Worm (Caenorhabditis elegans) whole organism, L3 larva: ENCODE data around the gene F07G6.5.

Source experiments
- R02D3.7 ChIP-seq: fragments of 150-350 bp; optimal IDR thresholded peaks from 2 replicates; lab custom pipeline; 2014; ENCODE audit warnings: missing biosample characterization, missing genetic modification characterization
- ZK546.5 ChIP-seq: sonication (generic microtip); optimal IDR thresholded peaks from 2 replicates; lab custom pipeline; 2017; ENCODE audit warnings: missing biosample characterization, missing genetic modification characterization
- aly-2 ChIP-seq: fragments of 150-350 bp; optimal IDR thresholded peaks from 2 replicates; lab custom pipeline; 2014; ENCODE audit warnings: missing biosample characterization, missing genetic modification characterization
- ama-1 ChIP-seq: fragments of 150-350 bp; optimal IDR thresholded peaks from 2 replicates; lab custom pipeline; 2018
- ceh-28 ChIP-seq: fragments of 150-350 bp; optimal IDR thresholded peaks from 2 replicates; lab custom pipeline; 2014; ENCODE audit warnings: missing biosample characterization, missing genetic modification reagents, missing genetic modification characterization
- ceh-82 ChIP-seq: fragments of 150-350 bp; optimal IDR thresholded peaks from 2 replicates; lab custom pipeline; 2014; ENCODE audit warnings: missing biosample characterization, missing genetic modification characterization
- daf-12 ChIP-seq: fragments of 150-350 bp; optimal IDR thresholded peaks from 2 replicates; lab custom pipeline; 2014; ENCODE audit warnings: missing biosample characterization, missing genetic modification reagents, missing genetic modification characterization
- egl-27 ChIP-seq: sonication (generic microtip); optimal IDR thresholded peaks from 4 replicates; lab custom pipeline; 2017; ENCODE audit warnings: missing biosample characterization, missing genetic modification reagents, missing genetic modification characterization
- egl-5 ChIP-seq: fragments of 150-350 bp; optimal IDR thresholded peaks from 2 replicates; lab custom pipeline; 2017; ENCODE audit warnings: missing biosample characterization, missing genetic modification reagents, missing genetic modification characterization, inconsistent platforms
- elt-1 ChIP-seq: fragments of 150-350 bp; optimal IDR thresholded peaks from 2 replicates; lab custom pipeline; 2014; ENCODE audit warnings: missing biosample characterization, missing genetic modification characterization
- elt-2 ChIP-seq: sonication (generic microtip); optimal IDR thresholded peaks from 2 replicates; lab custom pipeline; 2016; ENCODE audit warnings: missing genetic modification reagents, mild to moderate bottlenecking, missing genetic modification characterization, missing compliant biosample characterization
- elt-3 ChIP-seq, 3 experiments: fragments of 150-350 bp in 1 of 3; sonication (generic microtip) in 2 of 3; optimal IDR thresholded peaks; 2 replicates in 2 of 3; 4 replicates in 1 of 3; lab custom pipeline; 2014 to 2017; ENCODE audit warnings: missing biosample characterization in 3 of 3, missing genetic modification characterization in 3 of 3
- eor-1 ChIP-seq, 2 experiments: fragments of 150-350 bp; optimal IDR thresholded peaks; 2 replicates each; lab custom pipeline; 2014 to 2018; ENCODE audit warnings: missing biosample characterization in 2 of 2, missing genetic modification characterization in 2 of 2
- fkh-10 ChIP-seq: sonication (generic microtip); optimal IDR thresholded peaks from 2 replicates; lab custom pipeline; 2017; ENCODE audit warnings: missing biosample characterization, missing genetic modification reagents, missing genetic modification characterization
- fkh-2 ChIP-seq: fragments of 150-350 bp; optimal IDR thresholded peaks from 2 replicates; lab custom pipeline; 2014; ENCODE audit warnings: missing biosample characterization, missing genetic modification reagents, missing genetic modification characterization
- fos-1 ChIP-seq: fragments of 150-350 bp; optimal IDR thresholded peaks from 2 replicates; lab custom pipeline; 2014; ENCODE audit warnings: missing biosample characterization, missing genetic modification characterization
- hmg-11 ChIP-seq: sonication (generic microtip); optimal IDR thresholded peaks from 2 replicates; lab custom pipeline; 2016; ENCODE audit warnings: missing genetic modification characterization, missing compliant biosample characterization
- jun-1 ChIP-seq: fragments of 150-350 bp; optimal IDR thresholded peaks from 2 replicates; lab custom pipeline; 2014; ENCODE audit warnings: missing biosample characterization, missing genetic modification reagents, missing genetic modification characterization
- lin-15B ChIP-seq: fragments of 150-350 bp; optimal IDR thresholded peaks from 2 replicates; lab custom pipeline; 2014; ENCODE audit warnings: missing biosample characterization, missing genetic modification characterization
- lin-39 ChIP-seq: fragments of 150-350 bp; optimal IDR thresholded peaks from 2 replicates; lab custom pipeline; 2018; ENCODE audit warnings: missing biosample characterization, missing genetic modification reagents, missing genetic modification characterization
- lsy-12 ChIP-seq: sonication (generic microtip); optimal IDR thresholded peaks from 2 replicates; lab custom pipeline; 2016; ENCODE audit warnings: mild to moderate bottlenecking, missing genetic modification characterization, missing compliant biosample characterization
- mdl-1 ChIP-seq: fragments of 150-350 bp; optimal IDR thresholded peaks from 2 replicates; lab custom pipeline; 2014; ENCODE audit warnings: missing biosample characterization, missing genetic modification characterization
- mml-1 ChIP-seq: fragments of 150-350 bp; sonication (generic microtip); optimal IDR thresholded peaks from 3 replicates; lab custom pipeline; 2014; ENCODE audit warnings: missing biosample characterization, missing genetic modification characterization
- nfya-1 ChIP-seq: sonication (generic microtip); optimal IDR thresholded peaks from 2 replicates; lab custom pipeline; 2017; ENCODE audit warnings: missing genetic modification characterization, mild to moderate bottlenecking, missing compliant biosample characterization, antibody characterized with exemption, moderate library complexity; ENCODE audit not compliant: insufficient read depth
- nhr-11 ChIP-seq: fragments of 150-350 bp; optimal IDR thresholded peaks from 2 replicates; lab custom pipeline; 2014; ENCODE audit warnings: missing biosample characterization, missing genetic modification characterization
- nhr-12 ChIP-seq: fragments of 150-350 bp; optimal IDR thresholded peaks from 2 replicates; lab custom pipeline; 2014; ENCODE audit warnings: missing biosample characterization, missing genetic modification characterization
- nhr-23 ChIP-seq: fragments of 150-350 bp; optimal IDR thresholded peaks from 2 replicates; lab custom pipeline; 2014; ENCODE audit warnings: missing biosample characterization, missing genetic modification reagents, missing genetic modification characterization
- nhr-28 ChIP-seq: fragments of 150-350 bp; optimal IDR thresholded peaks from 2 replicates; lab custom pipeline; 2014; ENCODE audit warnings: missing biosample characterization, missing genetic modification characterization
- nhr-43 ChIP-seq: sonication (generic microtip); optimal IDR thresholded peaks from 2 replicates; lab custom pipeline; 2016; ENCODE audit warnings: mild to moderate bottlenecking, missing genetic modification characterization, missing compliant biosample characterization; ENCODE audit not compliant: poor library complexity, severe bottlenecking
- nhr-77 ChIP-seq: fragments of 150-350 bp; optimal IDR thresholded peaks from 2 replicates; lab custom pipeline; 2014; ENCODE audit warnings: missing biosample characterization, missing genetic modification characterization
- pha-4 ChIP-seq: fragments of 150-350 bp; optimal IDR thresholded peaks from 2 replicates; lab custom pipeline; 2014; ENCODE audit warnings: missing biosample characterization, missing genetic modification reagents, missing genetic modification characterization
- pqm-1 ChIP-seq: fragments of 150-350 bp; optimal IDR thresholded peaks from 2 replicates; lab custom pipeline; 2017; ENCODE audit warnings: missing biosample characterization, missing genetic modification characterization, inconsistent platforms
- sea-2 ChIP-seq: fragments of 150-350 bp; sonication (generic microtip); optimal IDR thresholded peaks from 4 replicates; lab custom pipeline; 2014; ENCODE audit warnings: missing biosample characterization, missing genetic modification reagents, missing genetic modification characterization
- skn-1 ChIP-seq: fragments of 150-350 bp; optimal IDR thresholded peaks from 2 replicates; lab custom pipeline; 2014; ENCODE audit warnings: missing biosample characterization, missing genetic modification characterization
- tbx-2 ChIP-seq: sonication (generic microtip); optimal IDR thresholded peaks from 2 replicates; lab custom pipeline; 2016; ENCODE audit warnings: mild to moderate bottlenecking, missing genetic modification characterization, missing compliant biosample characterization
- unc-39 ChIP-seq: sonication (generic microtip); optimal IDR thresholded peaks from 4 replicates; lab custom pipeline; 2017; ENCODE audit warnings: missing biosample characterization, missing genetic modification characterization
- unc-62 ChIP-seq: fragments of 150-350 bp; sonication (generic microtip); optimal IDR thresholded peaks from 4 replicates; lab custom pipeline; 2014; ENCODE audit warnings: missing biosample characterization, missing genetic modification reagents, missing genetic modification characterization
- zag-1 ChIP-seq: fragments of 150-350 bp; optimal IDR thresholded peaks from 2 replicates; lab custom pipeline; 2014; ENCODE audit warnings: missing biosample characterization, missing genetic modification characterization
- ztf-11 ChIP-seq: fragments of 150-350 bp; optimal IDR thresholded peaks from 2 replicates; lab custom pipeline; 2014; ENCODE audit warnings: missing biosample characterization, missing genetic modification characterization
- ztf-4 ChIP-seq: fragments of 150-350 bp; optimal IDR thresholded peaks from 2 replicates; lab custom pipeline; 2014; ENCODE audit warnings: missing biosample characterization, missing genetic modification characterization

F07G6.5 gene

ce11 chrX:1729558-1729957, 23.1 kb upstream of the F07G6.5 start, which contains the start of gene dgn-3:
Gene dgn-3 (plus strand): TSS chrX:1729858.
- TF ChIP-seq skn-1 (tag; lab: Kevin White, UChicago) (no peak), daf-12 (tag; lab: Kevin White, UChicago) (no peak), nhr-12 (tag; lab: Kevin White, UChicago) (no peak), egl-27 (tag; lab: Kevin White, UChicago) (no peak), mdl-1 (tag; lab: Kevin White, UChicago) (no peak), fkh-2 (no peak), fkh-10 (GFP tag; lab: Kevin White, UChicago) (no peak), ama-1 (no peak), egl-5 (tag; lab: Kevin White, UChicago) (no peak), ceh-82 (tag; lab: Kevin White, UChicago) (no peak), nhr-23 (tag; lab: Kevin White, UChicago) (no peak), lsy-12 (tag; lab: Kevin White, UChicago) (no peak)

- TF ChIP-seq lsy-12 (tag; lab: Kevin White, UChicago) (no peak), fkh-2 (no peak), nhr-77 (no peak), zag-1 (no peak), elt-2 (no peak), nhr-43 (tag; lab: Kevin White, UChicago) (no peak), skn-1 (tag; lab: Kevin White, UChicago) (no peak), ztf-11 (no peak), fos-1 (tag; lab: Kevin White, UChicago) (no peak), pha-4 (tag; lab: Kevin White, UChicago) (no peak), daf-12 (tag; lab: Kevin White, UChicago) (no peak)
Measured at ce11 chrX:1727056-1727455, 20.6 kb upstream of the F07G6.5 start, which contains the start of gene F07G6.2. Gene F07G6.2 (plus strand): TSS chrX:1727356.

- no peak for TF ChIP-seq lsy-12 (tag; lab: Kevin White, UChicago)
- no peak for TF ChIP-seq mml-1 (tag; lab: Kevin White, UChicago)
- no peak for TF ChIP-seq nhr-43 (tag; lab: Kevin White, UChicago)
- TF ChIP-seq elt-2: no peak
- TF ChIP-seq ceh-82 (tag; lab: Kevin White, UChicago): no peak
- TF ChIP-seq ceh-28: no peak
- TF ChIP-seq nhr-28 (tag; lab: Kevin White, UChicago): no peak
- no peak for TF ChIP-seq unc-62 (GFP tag; lab: Kevin White, UChicago)
- no peak for TF ChIP-seq jun-1 (tag; lab: Kevin White, UChicago)
- no peak for TF ChIP-seq aly-2 (tag; lab: Kevin White, UChicago)
- TF ChIP-seq pha-4 (tag; lab: Kevin White, UChicago): no peak
- TF ChIP-seq pqm-1 (tag; lab: Kevin White, UChicago): no peak
Measured at ce11 chrX:1720359-1720758, 13.9 kb upstream of the F07G6.5 start, which contains the start of gene F07G6.8. Gene F07G6.8 (minus strand): TSS chrX:1720459.

- TF ChIP-seq ZK546.5 (tag; lab: Kevin White, UChicago) (no peak), R02D3.7 (no peak), jun-1 (tag; lab: Kevin White, UChicago) (no peak), lin-15B (tag; lab: Kevin White, UChicago) (no peak), elt-1 (tag; lab: Kevin White, UChicago) (no peak), nfya-1 (tag; lab: Kevin White, UChicago) (no peak), lin-39 (tag; lab: Kevin White, UChicago) (no peak), eor-1 (tag; optimal IDR thresholded peaks at IDR 0.05; lab: Kevin White, UChicago) (no peak), unc-39 (no peak), elt-3 (tag; optimal IDR thresholded peaks at IDR 0.05; lab: Kevin White, UChicago) (no peak)
Measured at ce11 chrX:1718479-1718878, 12.0 kb upstream of the F07G6.5 start, which contains the start of gene fbxa-53. Gene fbxa-53 (minus strand): TSS chrX:1718579.

- no peak for TF ChIP-seq tbx-2 (tag; lab: Kevin White, UChicago)
- TF ChIP-seq elt-3 (tag; optimal IDR thresholded peaks at IDR 0.05; lab: Kevin White, UChicago): no peak
- TF ChIP-seq daf-12 (tag; lab: Kevin White, UChicago): no peak
- TF ChIP-seq hmg-11 (tag; lab: Kevin White, UChicago): no peak
- TF ChIP-seq R02D3.7: no peak
- no peak for TF ChIP-seq unc-62 (GFP tag; lab: Kevin White, UChicago)
- no peak for TF ChIP-seq ztf-4 (tag; lab: Kevin White, UChicago)
- no peak for TF ChIP-seq eor-1 (tag; optimal IDR thresholded peaks at IDR 0.05; lab: Kevin White, UChicago)
- TF ChIP-seq ceh-82 (tag; lab: Kevin White, UChicago): no peak
- no peak for TF ChIP-seq ztf-11
- no peak for TF ChIP-seq sea-2 (GFP tag; lab: Kevin White, UChicago)
- TF ChIP-seq nhr-11: no peak
Measured at ce11 chrX:1712538-1712937, 6.1 kb upstream of the F07G6.5 start, which contains the start of gene fbxa-52. Gene fbxa-52 (minus strand): TSS chrX:1712638.
